Worm (Caenorhabditis elegans): Measurements from ENCODE around the gene F25D1.8.

DNA sequence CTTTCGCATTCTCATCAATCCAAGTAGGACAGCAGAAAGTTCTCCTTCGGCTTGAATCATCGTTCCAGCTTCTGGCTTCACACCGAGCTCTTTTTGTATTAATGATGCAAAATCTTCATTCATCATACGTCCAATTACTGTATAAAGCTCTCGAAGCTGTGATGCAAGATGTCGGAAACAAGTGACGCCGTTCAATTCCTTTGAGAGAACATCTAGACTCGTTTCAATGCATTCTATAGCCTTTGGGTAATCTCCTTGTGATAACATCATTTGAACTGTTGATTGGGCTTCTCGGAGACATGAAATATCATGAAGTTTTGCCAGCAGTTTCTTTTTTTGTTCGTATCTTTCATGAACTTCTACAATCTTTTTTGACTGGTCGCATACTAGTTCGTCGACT is 29.3 kb downstream of the F25D1.8 start:
- TF ChIP-seq hif-1 (tag; optimal IDR thresholded peaks at IDR 0.05) = no peak
- TF ChIP-seq R02D3.7 (tag; optimal IDR thresholded peaks at IDR 0.05) = no peak
- TF ChIP-seq pha-4 (GFP tag; IDR thresholded peaks at IDR 0.05) = no peak
- no peak for TF ChIP-seq pha-4 (tag; optimal IDR thresholded peaks at IDR 0.05)
- TF ChIP-seq ZK546.5 (tag; optimal IDR thresholded peaks at IDR 0.05) = no peak
- TF ChIP-seq daf-19 (GFP tag; conservative IDR thresholded peaks at IDR 0.05) = no peak
- TF ChIP-seq tra-1 (GFP tag; IDR thresholded peaks at IDR 0.05) = no peak
- TF ChIP-seq nhr-77 (tag; optimal IDR thresholded peaks at IDR 0.05) = no peak
- TF ChIP-seq skn-1 (tag; optimal IDR thresholded peaks at IDR 0.05) = no peak
- no peak for TF ChIP-seq mdl-1 (tag; optimal IDR thresholded peaks at IDR 0.05)
- no peak for TF ChIP-seq arid-1 (GFP tag; conservative IDR thresholded peaks at IDR 0.05)

All from whole organism, L4 larva.